Worm (Caenorhabditis elegans): Measurements from ENCODE around the gene B0218.5.

B0218.5 gene

DNA sequence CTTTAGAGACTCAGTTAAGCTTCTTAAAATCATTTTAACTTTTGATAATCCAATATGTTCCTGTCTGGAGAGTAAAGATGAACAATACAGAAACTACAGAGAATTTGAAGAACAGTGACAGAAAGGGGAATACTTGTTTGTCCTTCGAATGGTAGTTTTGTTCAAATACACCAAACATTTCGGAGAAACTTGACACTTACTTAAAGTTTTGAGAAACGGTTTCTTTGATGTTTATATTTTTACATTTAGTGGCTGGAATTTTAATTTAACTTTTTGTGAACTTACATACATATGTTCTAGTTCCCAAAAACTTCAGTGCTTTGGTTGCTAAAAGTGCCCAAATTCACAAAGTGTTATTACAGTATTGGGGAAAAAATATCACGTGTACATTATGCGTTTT is at the start of gene B0218.5:
TSS of gene B0218.5 (minus strand) at position 101 of the 400 bp plus-strand sequence.
- TF ChIP-seq sptf-1 (tag; optimal IDR thresholded peaks at IDR 0.05) (no peak), nhr-2 (tag; optimal IDR thresholded peaks at IDR 0.05) (no peak), zip-8 (tag; optimal IDR thresholded peaks at IDR 0.05) (no peak), elt-3 (tag; optimal IDR thresholded peaks at IDR 0.05) (no peak), snpc-4 (tag; optimal IDR thresholded peaks at IDR 0.05) (no peak), cnd-1 (tag; optimal IDR thresholded peaks at IDR 0.05) (no peak), mep-1 (tag; optimal IDR thresholded peaks at IDR 0.05) (no peak), unc-39 (tag; optimal IDR thresholded peaks at IDR 0.05) (no peak)

ce11 chrIV:8206314-8206713 is 49.3 kb upstream of the B0218.5 start, which contains the start of gene svh-1:
Gene svh-1 (plus strand): TSS chrIV:8206614.
- TF ChIP-seq M03D4.4 (tag; optimal IDR thresholded peaks at IDR 0.05): no peak

DNA sequence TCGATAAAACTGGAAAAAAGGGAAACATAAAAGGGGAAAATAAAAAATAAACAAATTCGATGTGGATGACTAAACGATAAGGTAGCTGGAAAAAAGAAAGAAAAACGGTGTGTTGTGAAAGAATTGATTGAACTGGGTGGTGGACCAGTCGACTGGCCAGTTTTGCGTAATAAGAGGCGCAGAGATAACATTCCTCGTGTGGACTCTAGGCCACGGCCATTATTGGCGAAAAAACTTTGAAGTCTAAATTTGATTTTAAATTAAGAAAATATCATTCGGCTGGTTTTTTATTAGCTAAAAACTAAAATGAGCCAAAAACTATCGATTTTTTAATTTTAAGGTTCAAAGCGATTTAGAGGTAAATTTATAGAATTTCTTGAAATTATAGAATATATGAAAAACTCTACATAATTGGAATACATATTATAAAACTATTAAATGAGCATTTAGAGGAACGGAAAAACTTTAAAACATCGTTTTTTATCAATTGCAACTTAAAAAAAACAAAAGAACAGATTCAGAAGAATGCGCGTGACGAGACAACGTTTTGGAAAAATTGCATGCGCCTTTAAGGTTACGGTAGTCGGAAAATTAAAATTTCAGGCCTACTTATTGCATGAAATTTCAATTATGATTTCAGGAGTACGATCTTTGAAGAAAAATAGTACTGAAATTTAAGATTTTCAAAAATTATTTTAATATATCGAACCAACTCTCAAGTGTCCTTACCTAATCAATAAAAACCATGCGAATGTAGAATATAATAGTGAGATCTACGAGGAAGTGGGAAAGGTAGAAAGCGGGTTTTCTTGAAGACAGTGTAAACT is 48.4 kb upstream of the B0218.5 start, which contains the start of gene hgrs-1:
TSS of gene hgrs-1 (minus strand) at position 777 of the 827 bp plus-strand sequence.
- TF ChIP-seq pha-4 (tag; optimal IDR thresholded peaks at IDR 0.05): no peak
- no peak for TF ChIP-seq ceh-43 (GFP tag; optimal IDR thresholded peaks at IDR 0.05)
- peak; percentile 3 for TF ChIP-seq mep-1 (tag; optimal IDR thresholded peaks at IDR 0.05)

DNA sequence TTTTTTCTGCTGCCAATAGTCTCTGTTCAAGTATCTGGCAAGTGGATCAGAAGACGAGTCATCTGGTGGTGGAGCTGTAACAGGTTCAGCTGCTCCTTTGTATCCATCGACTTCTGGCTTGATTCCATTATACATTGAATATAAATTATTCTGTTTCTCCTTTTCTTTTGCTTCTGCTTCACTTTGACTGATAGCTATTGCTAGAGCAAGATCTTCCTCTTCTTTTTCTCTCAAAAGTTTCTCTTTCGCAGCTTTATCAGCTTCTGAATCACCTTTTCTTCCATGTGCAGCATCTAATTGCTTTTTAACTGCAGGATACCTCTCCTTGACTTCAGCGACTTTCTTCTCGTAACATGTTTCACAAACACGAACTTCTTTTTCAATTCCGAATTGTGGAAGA is 46.5 kb upstream of the B0218.5 start:
- TF ChIP-seq elt-3 (tag; optimal IDR thresholded peaks at IDR 0.05): no peak
- TF ChIP-seq mab-5 (tag; optimal IDR thresholded peaks at IDR 0.05): no peak
- TF ChIP-seq mls-2 (tag; optimal IDR thresholded peaks at IDR 0.05): no peak
- no peak for TF ChIP-seq ces-1 (GFP tag; optimal IDR thresholded peaks at IDR 0.05)
- no peak for TF ChIP-seq ceh-83 (GFP tag; optimal IDR thresholded peaks at IDR 0.05)
- TF ChIP-seq nhr-28 (tag; optimal IDR thresholded peaks at IDR 0.05): no peak
- TF ChIP-seq sptf-1 (tag; optimal IDR thresholded peaks at IDR 0.05): no peak
- no peak for TF ChIP-seq sem-2 (GFP tag; optimal IDR thresholded peaks at IDR 0.05)
- no peak for TF ChIP-seq lin-32 (GFP tag; optimal IDR thresholded peaks at IDR 0.05)
- no peak for TF ChIP-seq ceh-39 (tag; optimal IDR thresholded peaks at IDR 0.05)
- TF ChIP-seq ham-2 (GFP tag; optimal IDR thresholded peaks at IDR 0.05): no peak
- no peak for TF ChIP-seq tbx-8 (GFP tag; optimal IDR thresholded peaks at IDR 0.05)
- TF ChIP-seq blmp-1 (tag; optimal IDR thresholded peaks at IDR 0.05): no peak
- no peak for TF ChIP-seq nhr-12 (tag; optimal IDR thresholded peaks at IDR 0.05)
- TF ChIP-seq elt-1 (tag; optimal IDR thresholded peaks at IDR 0.05; ENCODE audit: borderline replicate concordance, insufficient read depth): no peak
- TF ChIP-seq M03D4.4 (tag; optimal IDR thresholded peaks at IDR 0.05): no peak

DNA sequence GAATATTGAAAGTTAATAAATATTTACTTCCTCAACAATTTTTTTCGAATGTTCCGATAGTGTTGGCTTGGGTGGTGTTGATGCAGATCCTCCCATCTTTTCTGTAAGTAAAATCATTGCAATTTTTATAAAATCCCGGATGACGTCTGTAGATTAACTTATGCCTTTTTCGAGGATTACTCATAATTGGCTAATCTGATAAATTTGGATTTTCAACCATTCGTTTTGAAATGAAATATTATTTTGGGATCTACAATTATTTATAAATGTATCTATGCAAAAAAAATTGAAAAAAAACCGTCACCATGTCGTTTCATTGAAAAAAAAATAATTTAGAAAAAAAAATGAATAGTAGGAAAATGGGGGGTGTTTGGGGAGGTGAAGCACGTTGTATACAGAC is 44.1 kb upstream of the B0218.5 start, which contains the start of gene glrx-22:
TSS of gene glrx-22 (minus strand) at position 101 of the 400 bp plus-strand sequence.
- TF ChIP-seq nhr-28 (tag; optimal IDR thresholded peaks at IDR 0.05): no peak
- no peak for TF ChIP-seq cnd-1 (tag; optimal IDR thresholded peaks at IDR 0.05)
- TF ChIP-seq unc-62 (GFP tag; optimal IDR thresholded peaks at IDR 0.05): no peak

- TF ChIP-seq ceh-39 (tag; optimal IDR thresholded peaks at IDR 0.05): no peak
- no peak for TF ChIP-seq ceh-43 (GFP tag; optimal IDR thresholded peaks at IDR 0.05)
- no peak for TF ChIP-seq lsy-2 (tag; optimal IDR thresholded peaks at IDR 0.05)
- no peak for TF ChIP-seq drap-1 (GFP tag; optimal IDR thresholded peaks at IDR 0.05)
- no peak for TF ChIP-seq ham-2 (GFP tag; optimal IDR thresholded peaks at IDR 0.05)
- TF ChIP-seq pha-4 (tag; optimal IDR thresholded peaks at IDR 0.05): no peak
- TF ChIP-seq mep-1 (tag; optimal IDR thresholded peaks at IDR 0.05): no peak
- no peak for TF ChIP-seq ceh-83 (GFP tag; optimal IDR thresholded peaks at IDR 0.05)
- TF ChIP-seq sptf-1 (tag; optimal IDR thresholded peaks at IDR 0.05): no peak
- no peak for TF ChIP-seq zip-8 (tag; optimal IDR thresholded peaks at IDR 0.05)
- no peak for TF ChIP-seq nhr-28 (tag; optimal IDR thresholded peaks at IDR 0.05)
- no peak for TF ChIP-seq unc-39 (tag; optimal IDR thresholded peaks at IDR 0.05)
- no peak for TF ChIP-seq nhr-76 (tag; optimal IDR thresholded peaks at IDR 0.05)
- no peak for TF ChIP-seq lin-13 (tag; optimal IDR thresholded peaks at IDR 0.05)
These were observed 42.8 kb upstream of the B0218.5 start for ce11 chrIV:8199824-8200223.
